Worm (Caenorhabditis elegans): Measurements from ENCODE around the gene tkt-1.

DNA sequence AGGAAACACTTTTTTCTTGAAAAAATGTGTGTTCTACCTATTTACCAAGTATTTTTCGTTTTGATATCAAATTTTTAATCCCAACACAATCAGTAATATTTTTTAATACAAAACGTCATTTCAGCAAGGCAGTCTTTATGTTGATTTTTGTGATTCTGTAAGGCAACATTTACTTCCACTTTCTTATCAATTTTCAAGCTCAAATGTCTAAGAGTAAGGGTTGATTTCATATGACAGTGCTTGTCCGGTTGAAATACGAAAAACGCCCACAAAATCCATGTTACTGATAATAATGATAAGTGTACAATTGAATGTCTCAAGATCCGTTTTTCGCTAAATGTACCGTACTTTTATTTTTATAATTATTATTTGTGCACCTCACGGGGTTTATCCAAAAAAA, 7.3 kb upstream of the tkt-1 start:
- TF ChIP-seq hmbx-1 (tag; optimal IDR thresholded peaks at IDR 0.05) (no peak), ama-1 (optimal IDR thresholded peaks at IDR 0.05) (no peak), B0310.2 (tag; optimal IDR thresholded peaks at IDR 0.05) (no peak), tra-4 (tag; optimal IDR thresholded peaks at IDR 0.05) (no peak)

Data from whole organism, early embryonic.